Fruit fly (Drosophila melanogaster) whole organism, embryonic: ENCODE data around the gene CG10651.

Source experiments
- Bdp1 ChIP-seq: fragments of 200-800 bp; sonication (Bioruptor generic); optimal IDR thresholded peaks from 3 replicates; lab custom pipeline; 2016; ENCODE audit warnings: missing biosample characterization, missing genetic modification characterization
- CG11504 ChIP-seq: fragments of 200-800 bp; sonication (Bioruptor generic); optimal IDR thresholded peaks from 3 replicates; lab custom pipeline; 2019; ENCODE audit warnings: missing biosample characterization, mild to moderate bottlenecking, missing genetic modification characterization, moderate library complexity
- CG11696 ChIP-seq: fragments of 200-800 bp; sonication (Bioruptor generic); IDR thresholded peaks from 2 replicates; pipeline ENCODE4 v1.3.6; 2022; ENCODE audit warnings: missing biosample characterization, missing genetic modification characterization
- CG11723 ChIP-seq: fragments of 200-800 bp; sonication (Bioruptor generic); optimal IDR thresholded peaks from 2 replicates; lab custom pipeline; 2017; ENCODE audit warnings: missing biosample characterization, mild to moderate bottlenecking, missing genetic modification characterization
- CG12942 ChIP-seq: fragments of 200-800 bp; sonication (Bioruptor generic); optimal IDR thresholded peaks from 3 replicates; lab custom pipeline; 2016; ENCODE audit warnings: missing biosample characterization, missing genetic modification characterization
- CG14667 ChIP-seq: fragments of 200-800 bp; sonication (Bioruptor generic); IDR thresholded peaks from 2 replicates; pipeline ENCODE4 v1.3.6; 2022; ENCODE audit warnings: missing biosample characterization, missing genetic modification characterization
- CG14710 ChIP-seq: fragments of 200-800 bp; sonication (Bioruptor generic); optimal IDR thresholded peaks from 3 replicates; lab custom pipeline; 2019; ENCODE audit warnings: missing biosample characterization, mild to moderate bottlenecking, missing genetic modification characterization, moderate library complexity
- CG17328 ChIP-seq: fragments of 200-800 bp; sonication (Bioruptor generic); IDR thresholded peaks from 2 replicates; pipeline ENCODE4 v1.3.6; 2022; ENCODE audit warnings: missing biosample characterization, missing genetic modification characterization
- CG2120 ChIP-seq: fragments of 200-800 bp; sonication (Bioruptor generic); optimal IDR thresholded peaks from 3 replicates; lab custom pipeline; 2016; ENCODE audit warnings: missing biosample characterization, missing genetic modification characterization
- CG2875 ChIP-seq: fragments of 200-800 bp; sonication (Bioruptor generic); optimal IDR thresholded peaks from 2 replicates; lab custom pipeline; 2017; ENCODE audit warnings: missing biosample characterization, mild to moderate bottlenecking, missing genetic modification characterization, missing genetic modification reagents
- CG34224 ChIP-seq: fragments of 200-800 bp; sonication (Bioruptor generic); IDR thresholded peaks from 3 replicates; pipeline ENCODE4 v1.3.6; 2022; ENCODE audit warnings: missing biosample characterization, missing genetic modification characterization; ENCODE audit not compliant: partially characterized antibody
- CG3847 ChIP-seq: fragments of 200-800 bp; sonication (Bioruptor generic); IDR thresholded peaks from 2 replicates; pipeline ENCODE4 v1.3.6; 2022; ENCODE audit warnings: missing biosample characterization, missing genetic modification characterization
- CG4820 ChIP-seq: fragments of 200-800 bp; sonication (Bioruptor generic); optimal IDR thresholded peaks from 3 replicates; lab custom pipeline; 2016; ENCODE audit warnings: missing biosample characterization, missing genetic modification characterization
- CG8359 ChIP-seq: fragments of 200-800 bp; sonication (Bioruptor generic); optimal IDR thresholded peaks from 2 replicates; lab custom pipeline; 2017; ENCODE audit warnings: missing biosample characterization, mild to moderate bottlenecking, missing genetic modification characterization, borderline replicate concordance
- CG8388 ChIP-seq: fragments of 200-800 bp; sonication (Bioruptor generic); optimal IDR thresholded peaks from 2 replicates; lab custom pipeline; 2019; ENCODE audit warnings: missing biosample characterization, mild to moderate bottlenecking, missing genetic modification characterization, moderate library complexity
- CG8478 ChIP-seq: fragments of >200 bp; optimal IDR thresholded peaks from 2 replicates; lab custom pipeline; 2018
- CG9797 ChIP-seq: fragments of 200-800 bp; sonication (Bioruptor generic); optimal IDR thresholded peaks from 3 replicates; lab custom pipeline; 2018; ENCODE audit warnings: missing biosample characterization, mild to moderate bottlenecking, missing genetic modification characterization
- Camta ChIP-seq: fragments of 200-800 bp; sonication (Bioruptor generic); optimal IDR thresholded peaks from 2 replicates; lab custom pipeline; 2016; ENCODE audit warnings: missing biosample characterization, missing genetic modification characterization
- Chrac-16 ChIP-seq: fragments of 200-800 bp; sonication (Bioruptor generic); optimal IDR thresholded peaks from 3 replicates; lab custom pipeline; 2016; ENCODE audit warnings: missing biosample characterization, missing genetic modification characterization
- D19A ChIP-seq: fragments of 200-800 bp; optimal IDR thresholded peaks from 3 replicates; lab custom pipeline; 2019; ENCODE audit warnings: missing biosample characterization, mild to moderate bottlenecking, missing genetic modification characterization, moderate library complexity
- Dad ChIP-seq: fragments of 200-800 bp; sonication (Bioruptor generic); optimal IDR thresholded peaks from 3 replicates; lab custom pipeline; 2016; ENCODE audit warnings: missing biosample characterization, missing genetic modification characterization
- Fer2 ChIP-seq: fragments of 200-800 bp; sonication (Bioruptor generic); optimal IDR thresholded peaks from 2 replicates; lab custom pipeline; 2018; ENCODE audit warnings: missing biosample characterization, mild to moderate bottlenecking, missing genetic modification characterization, moderate library complexity
- HLH3B ChIP-seq: fragments of 200-800 bp; sonication (Bioruptor generic); IDR thresholded peaks from 2 replicates; pipeline ENCODE4 v1.3.6; 2022; ENCODE audit warnings: missing biosample characterization, missing genetic modification characterization
- Neu2 ChIP-seq: fragments of 200-800 bp; sonication (Bioruptor generic); optimal IDR thresholded peaks from 3 replicates; lab custom pipeline; 2016; ENCODE audit warnings: missing biosample characterization, missing genetic modification characterization, borderline replicate concordance
- Oli ChIP-seq: fragments of 200-800 bp; sonication (Bioruptor generic); optimal IDR thresholded peaks from 2 replicates; lab custom pipeline; 2018; ENCODE audit warnings: missing biosample characterization, mild to moderate bottlenecking, missing genetic modification characterization, moderate library complexity
- Xrp1 ChIP-seq: fragments of 200-800 bp; sonication (Bioruptor generic); IDR thresholded peaks from 2 replicates; pipeline ENCODE4 v1.3.6; 2022; ENCODE audit warnings: missing biosample characterization, missing genetic modification characterization
- ab ChIP-seq: fragments of 200-800 bp; sonication (Bioruptor generic); optimal IDR thresholded peaks from 2 replicates; lab custom pipeline; 2016; ENCODE audit warnings: missing biosample characterization, missing genetic modification characterization
- abd-A ChIP-seq: fragments of 200-800 bp; sonication (Bioruptor generic); optimal IDR thresholded peaks from 3 replicates; lab custom pipeline; 2019; ENCODE audit warnings: missing biosample characterization, mild to moderate bottlenecking, missing genetic modification characterization, moderate library complexity
- bowl ChIP-seq: fragments of 200-800 bp; sonication (Bioruptor generic); IDR thresholded peaks from 2 replicates; pipeline ENCODE4 v1.3.6; 2022; ENCODE audit warnings: missing biosample characterization, missing genetic modification characterization
- cad ChIP-seq: fragments of >200 bp; optimal IDR thresholded peaks from 2 replicates; lab custom pipeline; 2017; ENCODE audit warnings: missing biosample characterization, missing genetic modification characterization
- crc ChIP-seq: fragments of 200-800 bp; sonication (Bioruptor generic); optimal IDR thresholded peaks from 2 replicates; lab custom pipeline; 2016; ENCODE audit warnings: missing biosample characterization, missing genetic modification characterization
- dm ChIP-seq: fragments of 200-800 bp; sonication (Bioruptor generic); optimal IDR thresholded peaks from 3 replicates; lab custom pipeline; 2016; ENCODE audit warnings: missing biosample characterization, missing genetic modification characterization
- en ChIP-seq: fragments of 200-800 bp; sonication (Bioruptor generic); optimal IDR thresholded peaks from 2 replicates; lab custom pipeline; 2016; ENCODE audit warnings: missing biosample characterization, missing genetic modification characterization
- fd96Cb ChIP-seq: fragments of 200-800 bp; sonication (Bioruptor generic); optimal IDR thresholded peaks from 2 replicates; lab custom pipeline; 2018; ENCODE audit warnings: missing biosample characterization, mild to moderate bottlenecking, missing genetic modification characterization, moderate library complexity
- grau ChIP-seq: fragments of 200-800 bp; optimal IDR thresholded peaks from 3 replicates; lab custom pipeline; 2019; ENCODE audit warnings: missing biosample characterization, mild to moderate bottlenecking, missing genetic modification characterization, moderate library complexity
- kay ChIP-seq: fragments of 200-800 bp; sonication (Bioruptor generic); optimal IDR thresholded peaks from 2 replicates; lab custom pipeline; 2016; ENCODE audit warnings: missing biosample characterization, missing genetic modification characterization
- nom ChIP-seq: fragments of 200-800 bp; sonication (Bioruptor generic); optimal IDR thresholded peaks from 2 replicates; lab custom pipeline; 2017; ENCODE audit warnings: missing biosample characterization, missing genetic modification characterization, mild to moderate bottlenecking, moderate library complexity, missing genetic modification reagents
- pan ChIP-seq, 4 experiments: fragments of >200 bp in 3 of 4; fragments of 200-800 bp in 1 of 4; sonication (Bioruptor generic) in 1 of 4; optimal IDR thresholded peaks in 3 of 4; IDR thresholded peaks in 1 of 4; 2 replicates each; pipeline versions ENCODE4 v1.3.6 to Lab custom; 2017 to 2022; ENCODE audit warnings: missing biosample characterization in 2 of 4, missing genetic modification characterization in 2 of 4, mixed read lengths in 1 of 4
- prd ChIP-seq, 3 experiments: fragments of >200 bp in 2 of 3; fragments of 200-800 bp in 1 of 3; sonication (Bioruptor generic) in 1 of 3; optimal IDR thresholded peaks in 2 of 3; IDR thresholded peaks in 1 of 3; 2 replicates in 2 of 3; 3 replicates in 1 of 3; pipeline versions ENCODE4 v1.3.6 to Lab custom; 2017 to 2022; ENCODE audit warnings: missing biosample characterization in 1 of 3, missing genetic modification characterization in 1 of 3
- pum ChIP-seq: fragments of 200-800 bp; sonication (Bioruptor generic); optimal IDR thresholded peaks from 2 replicates; lab custom pipeline; 2016; ENCODE audit warnings: missing biosample characterization, missing genetic modification characterization
- pzg ChIP-seq: fragments of 200-800 bp; sonication (Bioruptor generic); optimal IDR thresholded peaks from 3 replicates; lab custom pipeline; 2018; ENCODE audit warnings: missing biosample characterization, mild to moderate bottlenecking, missing genetic modification characterization, moderate library complexity
- salm ChIP-seq: fragments of 200-800 bp; sonication (Bioruptor generic); optimal IDR thresholded peaks from 2 replicates; lab custom pipeline; 2018; ENCODE audit warnings: missing biosample characterization, mild to moderate bottlenecking, missing genetic modification characterization
- sc ChIP-seq, 3 experiments: fragments of >200 bp in 2 of 3; fragments of 200-800 bp in 1 of 3; sonication (Bioruptor generic) in 1 of 3; optimal IDR thresholded peaks; 2 replicates in 2 of 3; 3 replicates in 1 of 3; lab custom pipeline; 2017; ENCODE audit warnings: mild to moderate bottlenecking in 1 of 3, missing biosample characterization in 1 of 3, missing genetic modification characterization in 1 of 3, missing genetic modification reagents in 1 of 3
- sr ChIP-seq: fragments of 200-800 bp; sonication (Bioruptor generic); IDR thresholded peaks from 3 replicates; pipeline ENCODE4 v1.3.6; 2022; ENCODE audit warnings: missing biosample characterization, missing genetic modification characterization
- tgo ChIP-seq: fragments of 200-800 bp; sonication (Bioruptor generic); IDR thresholded peaks from 3 replicates; pipeline ENCODE4 v1.3.6; 2022; ENCODE audit warnings: missing biosample characterization, missing genetic modification characterization
- twi ChIP-seq: fragments of 200-800 bp; optimal IDR thresholded peaks from 2 replicates; lab custom pipeline; 2019; ENCODE audit warnings: missing biosample characterization, mild to moderate bottlenecking, missing genetic modification characterization, moderate library complexity
- vfl ChIP-seq: fragments of 200-800 bp; sonication (Bioruptor generic); optimal IDR thresholded peaks from 2 replicates; lab custom pipeline; 2016; ENCODE audit warnings: missing biosample characterization, missing genetic modification characterization
- zen ChIP-seq: fragments of 200-800 bp; sonication (Bioruptor generic); optimal IDR thresholded peaks from 3 replicates; lab custom pipeline; 2018; ENCODE audit warnings: missing biosample characterization, mild to moderate bottlenecking, missing genetic modification characterization, moderate library complexity

The CG10651 gene

DNA sequence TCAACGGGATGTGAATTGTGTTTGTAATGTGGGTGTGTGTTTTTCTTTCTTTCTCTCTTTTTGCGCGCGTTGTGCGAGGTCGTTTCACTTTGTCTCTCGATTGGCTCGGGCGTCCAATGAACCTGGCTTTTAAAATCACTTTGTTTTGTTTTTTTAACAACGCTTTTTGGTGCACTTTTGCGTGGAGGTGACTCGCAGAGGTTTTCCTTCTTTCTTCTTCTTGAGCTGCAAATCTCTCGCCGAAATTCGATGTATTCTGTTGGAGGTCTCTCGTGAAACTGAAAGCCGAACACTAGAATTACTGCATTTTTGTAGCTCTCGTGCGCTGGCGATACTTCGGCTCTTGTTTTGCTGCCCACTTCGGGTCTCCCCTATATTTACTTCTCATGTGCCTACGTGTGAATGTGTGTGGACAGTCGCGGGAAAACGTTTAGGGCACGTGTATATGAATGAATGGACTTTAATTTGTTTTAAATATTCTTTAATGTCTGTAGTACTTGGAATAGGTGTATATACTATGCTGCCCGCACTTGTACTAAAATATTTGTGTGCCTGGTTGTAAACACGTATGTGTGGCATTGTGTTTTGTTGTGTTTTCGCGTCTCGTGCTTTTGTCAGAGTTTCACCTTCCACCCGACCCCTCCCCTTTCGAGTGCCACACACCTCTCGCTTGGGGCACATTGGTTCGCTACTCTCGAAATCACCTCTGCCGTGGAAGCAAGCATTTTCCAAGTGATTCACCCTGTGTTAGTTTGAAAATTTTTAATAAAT lies 49.8 kb downstream of the CG10651 start, which contains the start of gene fok (continued):
- peak; percentile 96 for TF ChIP-seq Oli
- peak; percentile 93 for TF ChIP-seq HLH3B
- TF ChIP-seq dm (GFP tag; lab: Kevin White, UChicago), result peak; percentile 88
- TF ChIP-seq prd (optimal IDR thresholded peaks at IDR 0.05; lab: Kevin White, UChicago), result no peak
- TF ChIP-seq prd (GFP tag; IDR thresholded peaks at IDR 0.05; lab: Robert Waterston, UW), result peak; percentile 95
- TF ChIP-seq CG2120 (GFP tag; lab: Kevin White, UChicago), result peak; percentile 98
- TF ChIP-seq CG8359, result peak; percentile 90
- TF ChIP-seq CG14667 (GFP tag; lab: Robert Waterston, UW), result peak; percentile 89
- peak; percentile 95 for TF ChIP-seq CG8388 (GFP tag; lab: Kevin White, UChicago)
- TF ChIP-seq CG12942 (GFP tag; lab: Kevin White, UChicago), result peak; percentile 86
- peak; percentile 96 for TF ChIP-seq CG11723 (GFP tag; lab: Kevin White, UChicago)
- peak; percentile 95 for TF ChIP-seq kay (GFP tag; lab: Kevin White, UChicago)
- peak; percentile 96 for TF ChIP-seq CG14710
- peak; percentile 93 for TF ChIP-seq CG4820 (GFP tag; lab: Kevin White, UChicago)
- TF ChIP-seq zen (tag; lab: Kevin White, UChicago), result peak; percentile 92
- TF ChIP-seq twi, result peak; percentile 93
- TF ChIP-seq salm (tag; lab: Kevin White, UChicago), result peak; percentile 97
- TF ChIP-seq CG11504 (tag; lab: Kevin White, UChicago), result peak; percentile 97
- TF ChIP-seq CG3847 (GFP tag; lab: Robert Waterston, UW), result peak; percentile 95
- peak; percentile 95 for TF ChIP-seq D19A (tag; lab: Kevin White, UChicago)
- no peak for TF ChIP-seq cad (GFP tag; lab: Kevin White, UChicago)
- TF ChIP-seq Chrac-16 (GFP tag; lab: Kevin White, UChicago), result peak; percentile 94
- peak; percentile 95 for TF ChIP-seq Fer2 (tag; lab: Kevin White, UChicago)
- TF ChIP-seq vfl, result peak; percentile 93
- peak; percentile 85 for TF ChIP-seq en (GFP tag; lab: Kevin White, UChicago)
- TF ChIP-seq bowl, result peak; percentile 88
- peak; percentile 23 for TF ChIP-seq pzg
- TF ChIP-seq CG17328 (GFP tag; lab: Robert Waterston, UW), result peak; percentile 90
- no peak for TF ChIP-seq CG34224 (GFP tag; lab: Robert Waterston, UW)
- peak; percentile 97 for TF ChIP-seq abd-A (tag; lab: Kevin White, UChicago)
- TF ChIP-seq Neu2 (GFP tag; lab: Kevin White, UChicago), result peak; percentile 82
- peak; percentile 86 for TF ChIP-seq Bdp1 (GFP tag; lab: Kevin White, UChicago)
- TF ChIP-seq fd96Cb (tag; lab: Kevin White, UChicago), result peak; percentile 94
- TF ChIP-seq CG9797 (GFP tag; lab: Kevin White, UChicago), result peak; percentile 63
- TF ChIP-seq Xrp1 (GFP tag; lab: Robert Waterston, UW), result peak; percentile 96
- peak; percentile 100 for TF ChIP-seq CG11696 (GFP tag; lab: Robert Waterston, UW)
- TF ChIP-seq nom (GFP tag; lab: Kevin White, UChicago), result peak; percentile 96
- no peak for TF ChIP-seq pan (optimal IDR thresholded peaks at IDR 0.05; lab: Kevin White, UChicago)
- TF ChIP-seq pan (GFP tag; optimal IDR thresholded peaks at IDR 0.05 in 1 of 2, IDR thresholded peaks at IDR 0.05 in 1 of 2), result peak in 1 of 2 experiments; percentile 94
- TF ChIP-seq tgo (GFP tag; lab: Robert Waterston, UW), result peak; percentile 97
- no peak for TF ChIP-seq sc (optimal IDR thresholded peaks at IDR 0.05; lab: Kevin White, UChicago)
- TF ChIP-seq sc (GFP tag; optimal IDR thresholded peaks at IDR 0.05; lab: Kevin White, UChicago), result peak; percentile 91
- no peak for TF ChIP-seq CG8478 (lab: Kevin White, UChicago)
- peak; percentile 88 for TF ChIP-seq sr
- TF ChIP-seq CG2875 (GFP tag; lab: Kevin White, UChicago), result peak; percentile 95
- peak; percentile 92 for TF ChIP-seq crc (GFP tag; lab: Kevin White, UChicago)
- TF ChIP-seq Camta, result peak; percentile 93
- TF ChIP-seq Dad, result peak; percentile 93
- TF ChIP-seq ab (GFP tag; lab: Kevin White, UChicago), result peak; percentile 79
- TF ChIP-seq pum (GFP tag; lab: Kevin White, UChicago), result peak; percentile 93
- TF ChIP-seq grau (tag; lab: Kevin White, UChicago), result peak; percentile 96
